Fruit fly (Drosophila melanogaster) whole organism, embryonic: ENCODE measurements around the gene CG46304.

ENCODE experiments used
- Adf1 ChIP-seq: fragments of 200-800 bp; sonication (Bioruptor generic); IDR thresholded peaks from 2 replicates; pipeline ENCODE4 v1.3.6; 2022; ENCODE audit warnings: missing biosample characterization, missing genetic modification characterization
- Atf6 ChIP-seq: fragments of 200-800 bp; sonication (Bioruptor generic); IDR thresholded peaks from 2 replicates; pipeline ENCODE4 v1.3.6; 2022; ENCODE audit warnings: missing biosample characterization, missing genetic modification characterization
- CG11695 ChIP-seq: fragments of 200-800 bp; sonication (Bioruptor generic); IDR thresholded peaks from 3 replicates; pipeline ENCODE4 v1.3.6; 2022; ENCODE audit warnings: missing biosample characterization, missing genetic modification characterization
- CG13296 ChIP-seq: fragments of 200-800 bp; sonication (Bioruptor generic); optimal IDR thresholded peaks from 3 replicates; lab custom pipeline; 2018; ENCODE audit warnings: missing biosample characterization, mild to moderate bottlenecking, missing genetic modification characterization
- CG17359 ChIP-seq: fragments of 200-800 bp; sonication (Bioruptor generic); optimal IDR thresholded peaks from 3 replicates; lab custom pipeline; 2018; ENCODE audit warnings: missing biosample characterization, mild to moderate bottlenecking, missing genetic modification characterization, moderate library complexity
- CG17612 ChIP-seq: fragments of 200-800 bp; sonication (Bioruptor generic); IDR thresholded peaks from 2 replicates; pipeline ENCODE4 v1.3.6; 2022; ENCODE audit warnings: missing biosample characterization, missing genetic modification characterization
- CG2199 ChIP-seq: fragments of 200-800 bp; sonication (Bioruptor generic); IDR thresholded peaks from 3 replicates; pipeline ENCODE4 v1.3.6; 2022; ENCODE audit warnings: missing biosample characterization, missing genetic modification characterization
- CG31224 ChIP-seq: fragments of 200-800 bp; sonication (Bioruptor generic); IDR thresholded peaks from 2 replicates; pipeline ENCODE4 v1.3.6; 2022; ENCODE audit warnings: missing biosample characterization, missing genetic modification characterization
- CG33213 ChIP-seq: fragments of 200-800 bp; sonication (Bioruptor generic); optimal IDR thresholded peaks from 3 replicates; lab custom pipeline; 2016; ENCODE audit warnings: missing biosample characterization, missing genetic modification characterization
- CG3726 ChIP-seq: fragments of 200-800 bp; sonication (Bioruptor generic); IDR thresholded peaks from 3 replicates; pipeline ENCODE4, ENCODE4 v1.3.6; 2022; ENCODE audit warnings: missing biosample characterization, missing genetic modification characterization
- CG4404 ChIP-seq: fragments of 200-800 bp; sonication (Bioruptor generic); IDR thresholded peaks from 2 replicates; pipeline ENCODE4 v1.3.6; 2022; ENCODE audit warnings: missing biosample characterization, missing genetic modification characterization
- CG6654 ChIP-seq: fragments of 200-800 bp; sonication (Bioruptor generic); optimal IDR thresholded peaks from 2 replicates; lab custom pipeline; 2017; ENCODE audit warnings: missing biosample characterization, mild to moderate bottlenecking, missing genetic modification characterization
- CG7357 ChIP-seq: fragments of 200-800 bp; sonication (Bioruptor generic); IDR thresholded peaks from 3 replicates; pipeline ENCODE4 v1.3.6; 2022; ENCODE audit warnings: missing biosample characterization, missing genetic modification characterization
- CG7987 ChIP-seq: fragments of 200-800 bp; sonication (Bioruptor generic); optimal IDR thresholded peaks from 2 replicates; lab custom pipeline; 2018; ENCODE audit warnings: missing biosample characterization, mild to moderate bottlenecking, missing genetic modification characterization, moderate library complexity
- CG8388 ChIP-seq: fragments of 200-800 bp; sonication (Bioruptor generic); optimal IDR thresholded peaks from 2 replicates; lab custom pipeline; 2019; ENCODE audit warnings: missing biosample characterization, mild to moderate bottlenecking, missing genetic modification characterization, moderate library complexity
- Deaf1 ChIP-seq: fragments of 200-800 bp; optimal IDR thresholded peaks from 3 replicates; lab custom pipeline; 2019; ENCODE audit warnings: missing biosample characterization, mild to moderate bottlenecking, missing genetic modification characterization, moderate library complexity
- Dfd ChIP-seq, 2 experiments: fragments of >200 bp; optimal IDR thresholded peaks; 2 replicates each; lab custom pipeline; 2017; ENCODE audit warnings: missing biosample characterization in 2 of 2, missing genetic modification characterization in 2 of 2
- GATAe ChIP-seq: fragments of 200-800 bp; sonication (Bioruptor generic); conservative IDR thresholded peaks from 2 replicates; pipeline ENCODE4 v1.3.6; 2022; ENCODE audit warnings: missing biosample characterization, missing genetic modification characterization
- Gug ChIP-seq: fragments of 200-800 bp; sonication (Bioruptor generic); IDR thresholded peaks from 4 replicates; pipeline ENCODE4 v1.3.6; 2022; ENCODE audit warnings: missing biosample characterization, missing genetic modification characterization
- HHEX ChIP-seq: fragments of 200-800 bp; sonication (Bioruptor generic); optimal IDR thresholded peaks from 3 replicates; lab custom pipeline; 2017; ENCODE audit warnings: missing biosample characterization, mild to moderate bottlenecking, missing genetic modification characterization, missing genetic modification reagents
- HLHmδ ChIP-seq: fragments of 200-800 bp; sonication (Bioruptor generic); optimal IDR thresholded peaks from 2 replicates; lab custom pipeline; 2018; ENCODE audit warnings: missing biosample characterization, mild to moderate bottlenecking, missing genetic modification characterization, moderate library complexity
- Hey ChIP-seq: fragments of 200-800 bp; sonication (Bioruptor generic); optimal IDR thresholded peaks from 3 replicates; lab custom pipeline; 2018; ENCODE audit warnings: missing biosample characterization, mild to moderate bottlenecking, missing genetic modification characterization
- Lim3 ChIP-seq: fragments of 200-800 bp; sonication (Bioruptor generic); IDR thresholded peaks from 2 replicates; pipeline ENCODE4 v1.3.6; 2022; ENCODE audit warnings: missing biosample characterization, missing genetic modification characterization
- MBD-R2 ChIP-seq: fragments of 200-800 bp; sonication (Bioruptor generic); IDR thresholded peaks from 2 replicates; pipeline ENCODE4 v1.3.6; 2022; ENCODE audit warnings: missing biosample characterization, missing genetic modification characterization
- Med ChIP-seq: fragments of 200-800 bp; sonication (Bioruptor generic); peaks from one replicate; lab custom pipeline; 2016; ENCODE audit warnings: missing biosample characterization, missing genetic modification characterization, mild to moderate bottlenecking, inconsistent platforms, moderate library complexity
- Nf-YC ChIP-seq: fragments of 200-800 bp; optimal IDR thresholded peaks from 3 replicates; lab custom pipeline; 2019; ENCODE audit warnings: missing biosample characterization, mild to moderate bottlenecking, missing genetic modification characterization, moderate library complexity
- TFAM ChIP-seq: fragments of 200-800 bp; sonication (Bioruptor generic); optimal IDR thresholded peaks from 2 replicates; lab custom pipeline; 2017; ENCODE audit warnings: missing biosample characterization, missing genetic modification characterization, inconsistent platforms
- aop ChIP-seq: fragments of 200-800 bp; sonication (Bioruptor generic); IDR thresholded peaks from 2 replicates; pipeline ENCODE4 v1.3.6; 2022; ENCODE audit warnings: missing biosample characterization, missing genetic modification characterization
- bsh ChIP-seq, 2 experiments: fragments of 200-800 bp; sonication (Bioruptor generic); optimal IDR thresholded peaks; 2 replicates each; lab custom pipeline; 2017 to 2018; ENCODE audit warnings: mild to moderate bottlenecking in 2 of 2, missing biosample characterization in 2 of 2, missing genetic modification characterization in 2 of 2, moderate library complexity in 1 of 2
- crol ChIP-seq: fragments of 200-800 bp; sonication (Bioruptor generic); IDR thresholded peaks from 2 replicates; pipeline ENCODE4 v1.3.6; 2022; ENCODE audit warnings: missing biosample characterization, missing genetic modification characterization
- dm ChIP-seq: fragments of 200-800 bp; sonication (Bioruptor generic); optimal IDR thresholded peaks from 3 replicates; lab custom pipeline; 2016; ENCODE audit warnings: missing biosample characterization, missing genetic modification characterization
- ewg ChIP-seq: fragments of 200-800 bp; sonication (Bioruptor generic); optimal IDR thresholded peaks from 3 replicates; lab custom pipeline; 2017; ENCODE audit warnings: mild to moderate bottlenecking, missing biosample characterization, missing genetic modification reagents, missing genetic modification characterization
- exex ChIP-seq: fragments of 200-800 bp; sonication (Bioruptor generic); optimal IDR thresholded peaks from 4 replicates; lab custom pipeline; 2018; ENCODE audit warnings: missing biosample characterization, mild to moderate bottlenecking, missing genetic modification characterization, moderate library complexity
- fd3F ChIP-seq: fragments of 200-800 bp; sonication (Bioruptor generic); optimal IDR thresholded peaks from 2 replicates; lab custom pipeline; 2018; ENCODE audit warnings: missing biosample characterization, mild to moderate bottlenecking, missing genetic modification characterization, moderate library complexity
- grau ChIP-seq: fragments of 200-800 bp; optimal IDR thresholded peaks from 3 replicates; lab custom pipeline; 2019; ENCODE audit warnings: missing biosample characterization, mild to moderate bottlenecking, missing genetic modification characterization, moderate library complexity
- gsb-n ChIP-seq: fragments of 200-800 bp; sonication (Bioruptor generic); optimal IDR thresholded peaks from 3 replicates; lab custom pipeline; 2018; ENCODE audit warnings: missing biosample characterization, mild to moderate bottlenecking, missing genetic modification characterization
- ham ChIP-seq: fragments of 200-800 bp; sonication (Bioruptor generic); IDR thresholded peaks from 2 replicates; pipeline ENCODE4 v1.3.6; 2022; ENCODE audit warnings: missing biosample characterization, missing genetic modification characterization
- hbn ChIP-seq: fragments of 200-800 bp; sonication (Bioruptor generic); IDR thresholded peaks from 2 replicates; pipeline ENCODE4 v1.3.6; 2022; ENCODE audit warnings: missing biosample characterization, missing genetic modification characterization; ENCODE audit not compliant: partially characterized antibody
- lov ChIP-seq, 2 experiments: fragments of 200-800 bp in 1 of 2; fragments of >200 bp in 1 of 2; sonication (Bioruptor generic) in 1 of 2; IDR thresholded peaks in 1 of 2; optimal IDR thresholded peaks in 1 of 2; 2 replicates in 1 of 2; 3 replicates in 1 of 2; pipeline versions ENCODE4 v1.3.6 to Lab custom; 2017 to 2022; ENCODE audit warnings: missing biosample characterization in 1 of 2, missing genetic modification characterization in 1 of 2
- pita ChIP-seq: fragments of 200-800 bp; sonication (Bioruptor generic); optimal IDR thresholded peaks from 2 replicates; lab custom pipeline; 2017; ENCODE audit warnings: missing biosample characterization, mild to moderate bottlenecking, missing genetic modification characterization
- sd ChIP-seq: fragments of 200-800 bp; sonication (Bioruptor generic); optimal IDR thresholded peaks from 3 replicates; lab custom pipeline; 2018; ENCODE audit warnings: missing biosample characterization, mild to moderate bottlenecking, missing genetic modification characterization, moderate library complexity
- sqz ChIP-seq: fragments of 200-800 bp; sonication (Bioruptor generic); optimal IDR thresholded peaks from 3 replicates; lab custom pipeline; 2018; ENCODE audit warnings: missing biosample characterization, mild to moderate bottlenecking, missing genetic modification characterization
- sug ChIP-seq: fragments of 200-800 bp; optimal IDR thresholded peaks from 2 replicates; lab custom pipeline; 2019; ENCODE audit warnings: missing biosample characterization, mild to moderate bottlenecking, missing genetic modification characterization, moderate library complexity
- z ChIP-seq: fragments of 200-800 bp; sonication (Bioruptor generic); IDR thresholded peaks from 3 replicates; pipeline ENCODE4 v1.3.6; 2022; ENCODE audit warnings: missing biosample characterization, missing genetic modification characterization
- zen ChIP-seq: fragments of 200-800 bp; sonication (Bioruptor generic); optimal IDR thresholded peaks from 3 replicates; lab custom pipeline; 2018; ENCODE audit warnings: missing biosample characterization, mild to moderate bottlenecking, missing genetic modification characterization, moderate library complexity

CG46304 gene

DNA sequence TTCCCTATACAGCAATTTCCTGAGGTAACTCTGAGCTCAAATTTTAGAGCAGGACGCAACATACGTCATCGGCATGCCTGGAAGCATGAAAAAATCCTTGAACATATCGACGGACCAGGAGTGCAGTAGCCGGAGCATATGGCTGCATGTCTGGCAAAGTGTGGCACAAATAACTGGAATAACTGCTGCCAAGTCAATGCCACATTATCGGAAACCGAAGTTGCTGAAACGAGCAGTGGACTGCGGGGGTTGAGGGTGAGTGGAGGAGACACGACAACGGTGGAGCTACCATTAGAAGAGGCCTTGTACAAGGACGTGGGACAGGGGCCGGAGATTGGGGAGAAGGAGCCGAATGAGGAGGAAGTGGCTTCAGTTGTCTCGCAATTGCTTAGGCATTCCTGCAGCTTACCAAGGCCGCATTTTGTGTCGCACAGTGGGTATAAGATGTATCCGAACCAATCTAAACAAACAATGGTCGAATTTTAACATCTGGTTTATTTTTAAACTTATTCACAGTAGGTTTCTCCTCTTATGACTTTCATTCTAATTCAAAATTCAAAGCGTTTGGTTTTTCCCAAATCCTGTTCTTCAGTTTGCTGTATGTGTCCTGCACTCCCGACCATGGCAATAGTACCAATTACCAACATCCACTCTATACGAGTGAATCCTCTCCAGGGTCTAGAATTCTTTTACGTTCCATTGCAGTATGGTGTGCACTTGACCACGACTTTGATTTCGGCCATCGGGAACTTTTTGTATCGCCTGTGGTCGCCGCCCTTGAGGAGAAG is at the start of gene CG46304:
CG46304 (plus strand) TSS at position 541 of the 788 bp plus-strand sequence.
- peak; percentile 40 for TF ChIP-seq CG8388
- TF ChIP-seq crol (GFP tag; lab: Robert Waterston, UW): peak; percentile 53
- no peak for TF ChIP-seq MBD-R2 (GFP tag; lab: Robert Waterston, UW)
- TF ChIP-seq Deaf1 (tag; lab: Kevin White, UChicago): peak; percentile 56
- peak; percentile 0 for TF ChIP-seq Med
- no peak for TF ChIP-seq CG4404
- peak; percentile 18 for TF ChIP-seq sd
- peak; percentile 79 for TF ChIP-seq CG31224 (GFP tag; lab: Robert Waterston, UW)
- peak; percentile 75 for TF ChIP-seq z (GFP tag; lab: Robert Waterston, UW)
- no peak for TF ChIP-seq grau (tag; lab: Kevin White, UChicago)
- peak; percentile 15 for TF ChIP-seq HLHmδ (GFP tag; lab: Kevin White, UChicago)
- TF ChIP-seq ham (GFP tag; lab: Robert Waterston, UW): 0 out of 2 replicates have a peak, but pooled peaks have one; percentile 6
- TF ChIP-seq CG2199 (GFP tag; lab: Robert Waterston, UW): 0 out of 3 replicates have a peak, but pooled peaks have one; percentile 14
- no peak for TF ChIP-seq CG17359 (tag; lab: Kevin White, UChicago)

DNA sequence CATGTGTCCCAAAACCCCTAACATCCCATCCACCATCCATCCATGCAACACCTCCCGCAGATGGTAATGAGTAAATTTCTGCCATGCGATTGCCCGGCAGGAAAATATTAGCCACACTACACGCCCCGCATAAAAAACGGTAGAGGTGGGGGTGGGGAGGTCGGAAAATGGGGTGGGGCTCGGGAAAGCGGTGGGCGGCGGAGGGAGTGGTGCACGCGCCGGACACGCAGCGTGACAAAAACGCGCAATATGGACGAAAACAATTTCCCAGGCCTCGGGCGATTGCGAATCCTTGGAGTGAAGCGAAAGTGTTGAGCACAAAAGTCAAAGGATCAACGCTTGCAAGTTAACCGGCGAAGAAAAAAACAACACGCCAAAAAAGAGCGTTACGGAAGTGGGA is 49.7 kb upstream of the CG46304 start:
- TF ChIP-seq Nf-YC (tag; lab: Kevin White, UChicago): peak; percentile 67
- no peak for TF ChIP-seq CG3726 (GFP tag; lab: Robert Waterston, UW)
- peak; percentile 50 for TF ChIP-seq crol (GFP tag; lab: Robert Waterston, UW)
- TF ChIP-seq z (GFP tag; lab: Robert Waterston, UW): no peak
- TF ChIP-seq CG6654 (GFP tag; lab: Kevin White, UChicago): no peak
- TF ChIP-seq sqz (GFP tag; lab: Kevin White, UChicago): peak; percentile 16
- peak; percentile 98 for TF ChIP-seq Hey (tag; lab: Kevin White, UChicago)
- TF ChIP-seq gsb-n: peak; percentile 14

DNA sequence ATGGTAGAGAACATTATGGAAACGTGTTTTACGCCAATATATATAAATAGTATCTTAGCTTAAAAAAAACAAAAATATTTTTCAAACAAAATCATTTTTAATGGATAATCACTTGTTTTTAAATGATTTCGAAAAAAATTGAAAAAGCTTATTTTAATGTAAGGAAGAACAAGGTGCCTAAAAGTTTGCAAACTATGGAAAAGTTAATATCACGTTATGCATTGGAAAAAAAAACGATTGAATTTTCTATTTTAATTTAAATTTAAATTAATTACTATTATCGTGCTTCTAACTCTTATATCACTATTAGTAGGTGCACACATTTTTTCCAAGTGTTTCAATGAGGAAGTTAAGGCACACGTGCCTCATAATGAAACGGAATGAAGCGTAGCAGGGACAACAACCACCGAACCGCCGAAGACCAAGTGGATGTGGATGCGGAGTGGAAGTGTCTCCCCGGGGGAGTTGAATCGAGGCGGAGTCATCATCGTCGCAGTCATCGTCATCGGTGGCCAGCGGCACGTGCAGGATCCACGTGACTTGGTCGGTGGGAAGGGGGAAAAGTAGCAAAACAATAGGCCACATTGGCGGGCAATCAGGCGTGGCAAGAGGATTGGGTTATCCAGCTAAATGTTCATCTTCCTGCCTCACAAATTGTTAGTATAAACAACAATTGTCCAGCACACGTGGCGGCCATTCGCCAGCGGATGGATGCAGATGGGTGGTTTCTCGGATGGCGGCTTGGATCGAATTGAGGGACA is 49.1 kb upstream of the CG46304 start:
- TF ChIP-seq HHEX: no peak
- no peak for TF ChIP-seq crol (GFP tag; lab: Robert Waterston, UW)
- TF ChIP-seq lov (optimal IDR thresholded peaks at IDR 0.05; lab: Kevin White, UChicago): no peak
- TF ChIP-seq lov (GFP tag; IDR thresholded peaks at IDR 0.05; lab: Robert Waterston, UW): no peak
- no peak for TF ChIP-seq Adf1 (GFP tag; lab: Robert Waterston, UW)
- no peak for TF ChIP-seq TFAM (GFP tag; lab: Kevin White, UChicago)
- no peak for TF ChIP-seq hbn (GFP tag; lab: Robert Waterston, UW)
- no peak for TF ChIP-seq GATAe (GFP tag; lab: Robert Waterston, UW)
- no peak for TF ChIP-seq CG33213 (GFP tag; lab: Kevin White, UChicago)
- no peak for TF ChIP-seq zen (tag; lab: Kevin White, UChicago)
- no peak for TF ChIP-seq aop
- no peak for TF ChIP-seq dm (GFP tag; lab: Kevin White, UChicago)
- TF ChIP-seq CG7357: no peak
- TF ChIP-seq CG13296 (GFP tag; lab: Kevin White, UChicago): no peak
- TF ChIP-seq Dfd (GFP tag; optimal IDR thresholded peaks at IDR 0.05; lab: Kevin White, UChicago): no peak
- TF ChIP-seq Atf6 (GFP tag; lab: Robert Waterston, UW): no peak
- TF ChIP-seq Gug: no peak
- peak in 1 of 2 experiments; percentile 17 for TF ChIP-seq bsh (GFP tag; optimal IDR thresholded peaks at IDR 0.05; lab: Kevin White, UChicago)
- TF ChIP-seq fd3F (GFP tag; lab: Kevin White, UChicago): no peak
- TF ChIP-seq exex (tag; lab: Kevin White, UChicago): no peak
- TF ChIP-seq CG17612 (GFP tag; lab: Robert Waterston, UW): no peak
- no peak for TF ChIP-seq ewg (GFP tag; lab: Kevin White, UChicago)
- TF ChIP-seq Lim3 (GFP tag; lab: Robert Waterston, UW): no peak
- no peak for TF ChIP-seq pita (GFP tag; lab: Kevin White, UChicago)
- no peak for TF ChIP-seq CG11695 (GFP tag; lab: Robert Waterston, UW)
- TF ChIP-seq sug (tag; lab: Kevin White, UChicago): no peak
- no peak for TF ChIP-seq CG7987 (GFP tag; lab: Kevin White, UChicago)
